Worm (Caenorhabditis elegans) whole organism, midembryonic: ENCODE measurements around the gene ZK1098.12.

Source experiments
- T22C8.4 ChIP-seq: fragments of 200-800 bp; sonication (Bioruptor generic); IDR thresholded peaks from 2 replicates; pipeline ENCODE4 v1.3.6; 2022; ENCODE audit warnings: missing genetic modification characterization, missing compliant biosample characterization
- cog-1 ChIP-seq: sonication (generic microtip); optimal IDR thresholded peaks from 2 replicates; lab custom pipeline; 2016; ENCODE audit warnings: missing genetic modification characterization, missing compliant biosample characterization
- flt-1 ChIP-seq: fragments of 200-800 bp; sonication (Bioruptor generic); IDR thresholded peaks from 2 replicates; pipeline ENCODE4 v1.3.6; 2022; ENCODE audit warnings: missing genetic modification characterization, missing compliant biosample characterization
- klf-2 ChIP-seq: fragments of 200-800 bp; sonication (Bioruptor generic); conservative IDR thresholded peaks from 2 replicates; pipeline ENCODE4 v1.3.6; 2022; ENCODE audit warnings: missing genetic modification reagents, missing genetic modification characterization, missing compliant biosample characterization
- ref-1 ChIP-seq: fragments of 200-800 bp; sonication (Bioruptor generic); conservative IDR thresholded peaks from 2 replicates; pipeline ENCODE4 v1.3.6; 2022; ENCODE audit warnings: missing genetic modification reagents, missing genetic modification characterization, missing compliant biosample characterization
- tab-1 ChIP-seq: fragments of 200-800 bp; sonication (Bioruptor generic); IDR thresholded peaks from 2 replicates; pipeline ENCODE4 v1.3.6; 2022; ENCODE audit warnings: missing genetic modification characterization, missing compliant biosample characterization
- ztf-23 ChIP-seq: fragments of 200-800 bp; sonication (Bioruptor generic); IDR thresholded peaks from 2 replicates; pipeline ENCODE4 v1.3.6; 2022; ENCODE audit warnings: missing genetic modification reagents, missing genetic modification characterization, missing compliant biosample characterization
- ztf-29 ChIP-seq: fragments of 200-800 bp; sonication (Bioruptor generic); IDR thresholded peaks from 2 replicates; pipeline ENCODE4 v1.3.6; 2022; ENCODE audit warnings: missing genetic modification reagents, missing genetic modification characterization, missing compliant biosample characterization

- TF ChIP-seq flt-1 (GFP tag; lab: Robert Waterston, UW): no peak
- TF ChIP-seq klf-2 (GFP tag; lab: Robert Waterston, UW): no peak
- no peak for TF ChIP-seq ztf-23 (GFP tag; lab: Robert Waterston, UW)
- no peak for TF ChIP-seq cog-1 (tag; lab: Kevin White, UChicago)
- no peak for TF ChIP-seq ref-1 (GFP tag; lab: Robert Waterston, UW)
- TF ChIP-seq ztf-29 (GFP tag; lab: Robert Waterston, UW): no peak
- TF ChIP-seq tab-1 (GFP tag; lab: Robert Waterston, UW): no peak
- TF ChIP-seq T22C8.4 (GFP tag; lab: Robert Waterston, UW): no peak
Observed at ce11 chrIII:9509764-9510370, 35.1 kb upstream of the ZK1098.12 start.
